Fruit fly (Drosophila melanogaster): Measurements from ENCODE around the gene CG13998.

CG13998 gene

dm6 chr2L:5906893-5907850 is 49.4 kb downstream of the CG13998 start, which contains the start of gene bchs (continued):
- TF ChIP-seq onecut (GFP tag; IDR thresholded peaks at IDR 0.05) (peak; percentile 100), Ada2b (GFP tag; IDR thresholded peaks at IDR 0.05) (peak; percentile 30; the same call in 1 of the 2 replicates), emc (GFP tag; optimal IDR thresholded peaks at IDR 0.05) (no peak), Optix (GFP tag; IDR thresholded peaks at IDR 0.05) (no peak; the same call in 2 of the 3 replicates), NC2β (GFP tag; optimal IDR thresholded peaks at IDR 0.05) (peak; percentile 83), CG7372 (GFP tag; IDR thresholded peaks at IDR 0.05) (0 out of 2 replicates have a peak, but pooled peaks have one; percentile 19), Fer2 (tag; optimal IDR thresholded peaks at IDR 0.05) (peak; percentile 74), Dbx (GFP tag; IDR thresholded peaks at IDR 0.05) (peak; percentile 76; the same call in 2 of the 3 replicates), Mad (GFP tag; optimal IDR thresholded peaks at IDR 0.05) (peak; percentile 72), Meics (GFP tag; optimal IDR thresholded peaks at IDR 0.05) (peak; percentile 88), NFAT (GFP tag; IDR thresholded peaks at IDR 0.05) (peak; percentile 57; the same call in 1 of the 2 replicates), Hr39 (optimal IDR thresholded peaks at IDR 0.05) (no peak), H2.0 (GFP tag; IDR thresholded peaks at IDR 0.05) (peak; percentile 24; the same call in 1 of the 2 replicates), CG18011 (GFP tag; optimal IDR thresholded peaks at IDR 0.05) (no peak), Drgx (GFP tag; IDR thresholded peaks at IDR 0.05) (no peak), ato (GFP tag; IDR thresholded peaks at IDR 0.05; ENCODE audit: partially characterized antibody) (peak; percentile 19; the same call in 1 of the 2 replicates), Lhr (GFP tag; optimal IDR thresholded peaks at IDR 0.05) (peak; percentile 87), CG2199 (GFP tag; IDR thresholded peaks at IDR 0.05) (peak; percentile 52), HLH54F (GFP tag; optimal IDR thresholded peaks at IDR 0.05) (peak; percentile 31), CG3995 (GFP tag; optimal IDR thresholded peaks at IDR 0.05) (no peak), CG4424 (GFP tag; optimal IDR thresholded peaks at IDR 0.05) (no peak), CG1647 (GFP tag; optimal IDR thresholded peaks at IDR 0.05) (peak; percentile 73), lbe (GFP tag; optimal IDR thresholded peaks at IDR 0.05) (no peak), dan (GFP tag; IDR thresholded peaks at IDR 0.05) (no peak), BEAF-32 (GFP tag; optimal IDR thresholded peaks at IDR 0.05) (peak; percentile 33), crp (GFP tag; optimal IDR thresholded peaks at IDR 0.05) (peak; percentile 67 to 96), CG1233 (GFP tag; optimal IDR thresholded peaks at IDR 0.05) (peak; percentile 93), hkb (optimal IDR thresholded peaks at IDR 0.05) (no peak), hkb (GFP tag; IDR thresholded peaks at IDR 0.05) (peak; percentile 96), CG17912 (GFP tag; optimal IDR thresholded peaks at IDR 0.05) (peak; percentile 92), CG6175 (GFP tag; IDR thresholded peaks at IDR 0.05) (no peak), usp (GFP tag; optimal IDR thresholded peaks at IDR 0.05) (no peak), Sry-δ (GFP tag; optimal IDR thresholded peaks at IDR 0.05) (peak; percentile 42), Hmr (GFP tag; optimal IDR thresholded peaks at IDR 0.05) (peak; percentile 97), kni (GFP tag; optimal IDR thresholded peaks at IDR 0.05) (peak; percentile 99), CG9727 (GFP tag; optimal IDR thresholded peaks at IDR 0.05) (peak; percentile 89), CG16813 (GFP tag; IDR thresholded peaks at IDR 0.05; ENCODE audit: partially characterized antibody) (peak; percentile 27; the same call in 1 of the 3 replicates), CG9932 (GFP tag; IDR thresholded peaks at IDR 0.05) (peak; percentile 75), dati (GFP tag; IDR thresholded peaks at IDR 0.05) (no peak), CG10462 (GFP tag; optimal IDR thresholded peaks at IDR 0.05) (no peak), sens-2 (GFP tag; IDR thresholded peaks at IDR 0.05) (peak; percentile 68; the same call in 1 of the 2 replicates), CG3281 (GFP tag; optimal IDR thresholded peaks at IDR 0.05) (peak; percentile 92), sna (GFP tag; IDR thresholded peaks at IDR 0.05; ENCODE audit: partially characterized antibody) (peak; percentile 68), PHDP (tag; optimal IDR thresholded peaks at IDR 0.05) (peak; percentile 92), CG34376 (GFP tag; optimal IDR thresholded peaks at IDR 0.05) (peak; percentile 93), stwl (tag; optimal IDR thresholded peaks at IDR 0.05) (peak; percentile 63), CG12769 (tag; optimal IDR thresholded peaks at IDR 0.05) (no peak), GATAe (GFP tag; conservative IDR thresholded peaks at IDR 0.05) (no peak), CG2116 (GFP tag; optimal IDR thresholded peaks at IDR 0.05) (peak; percentile 100)

All from whole organism, embryonic.